Worm (Caenorhabditis elegans) whole organism, L2 larva: ENCODE data around the gene clec-78.
A peak's percentile ranks its signal among the peaks of the same experiment; 100 is the strongest.

ENCODE experiments used
- C34F6.9 ChIP-seq: fragments of 150-350 bp; optimal IDR thresholded peaks from 2 replicates; lab custom pipeline; 2014; ENCODE audit warnings: missing biosample characterization, missing genetic modification characterization
- F13H6.1 ChIP-seq: sonication (generic microtip); optimal IDR thresholded peaks from 2 replicates; lab custom pipeline; 2016; ENCODE audit warnings: missing genetic modification characterization, missing compliant biosample characterization
- Y55F3AM.14 ChIP-seq: fragments of 200-800 bp; sonication (Bioruptor generic); optimal IDR thresholded peaks from 2 replicates; lab custom pipeline; 2018; ENCODE audit warnings: mild to moderate bottlenecking, missing genetic modification characterization, missing compliant biosample characterization
- ZK546.5 ChIP-seq: sonication (generic microtip); optimal IDR thresholded peaks from 2 replicates; lab custom pipeline; 2017; ENCODE audit warnings: missing biosample characterization, missing genetic modification characterization
- alr-1 ChIP-seq: fragments of 150-350 bp; optimal IDR thresholded peaks from 2 replicates; lab custom pipeline; 2014; ENCODE audit warnings: missing biosample characterization, missing genetic modification characterization
- aly-2 ChIP-seq: fragments of 150-350 bp; optimal IDR thresholded peaks from 2 replicates; lab custom pipeline; 2014; ENCODE audit warnings: missing biosample characterization, missing genetic modification characterization
- blmp-1 ChIP-seq: sonication (generic microtip); optimal IDR thresholded peaks from 2 replicates; lab custom pipeline; 2017; ENCODE audit warnings: missing genetic modification characterization, mild to moderate bottlenecking, missing compliant biosample characterization, antibody characterized with exemption, moderate library complexity; ENCODE audit not compliant: insufficient read depth
- ceh-82 ChIP-seq: fragments of 150-350 bp; optimal IDR thresholded peaks from 2 replicates; lab custom pipeline; 2014; ENCODE audit warnings: missing biosample characterization, missing genetic modification characterization
- crh-2 ChIP-seq: sonication (generic microtip); optimal IDR thresholded peaks from 2 replicates; lab custom pipeline; 2017; ENCODE audit warnings: missing biosample characterization, missing genetic modification characterization
- egl-27 ChIP-seq: sonication (generic microtip); optimal IDR thresholded peaks from 3 replicates; lab custom pipeline; 2017; ENCODE audit warnings: missing biosample characterization, missing genetic modification reagents, missing genetic modification characterization
- elt-1 ChIP-seq: fragments of 150-350 bp; optimal IDR thresholded peaks from 2 replicates; lab custom pipeline; 2014; ENCODE audit warnings: missing biosample characterization, missing genetic modification characterization
- elt-3 ChIP-seq: sonication (generic microtip); optimal IDR thresholded peaks from 2 replicates; lab custom pipeline; 2017; ENCODE audit warnings: missing biosample characterization, missing genetic modification characterization
- fos-1 ChIP-seq: fragments of 150-350 bp; optimal IDR thresholded peaks from 2 replicates; lab custom pipeline; 2014; ENCODE audit warnings: missing biosample characterization, missing genetic modification characterization
- gmeb-1 ChIP-seq: fragments of 150-350 bp; optimal IDR thresholded peaks from 2 replicates; lab custom pipeline; 2014; ENCODE audit warnings: missing biosample characterization, missing genetic modification characterization
- lin-13 ChIP-seq: fragments of 150-350 bp; optimal IDR thresholded peaks from 2 replicates; lab custom pipeline; 2014; ENCODE audit warnings: missing biosample characterization, missing genetic modification reagents, missing genetic modification characterization
- lsy-2 ChIP-seq, 2 experiments: fragments of 150-350 bp in 1 of 2; sonication (generic microtip) in 1 of 2; optimal IDR thresholded peaks; 2 replicates each; lab custom pipeline; 2014 to 2017; ENCODE audit warnings: missing biosample characterization in 2 of 2, missing genetic modification characterization in 2 of 2
- mab-5 ChIP-seq: fragments of 150-350 bp; optimal IDR thresholded peaks from 2 replicates; lab custom pipeline; 2014; ENCODE audit warnings: missing biosample characterization, missing genetic modification characterization
- mbf-1 ChIP-seq: sonication (generic microtip); optimal IDR thresholded peaks from 2 replicates; lab custom pipeline; 2017; ENCODE audit warnings: missing biosample characterization, missing genetic modification characterization
- mdl-1 ChIP-seq, 2 experiments: fragments of 150-350 bp in 1 of 2; sonication (generic microtip) in 1 of 2; optimal IDR thresholded peaks; 2 replicates each; lab custom pipeline; 2017; ENCODE audit warnings: missing biosample characterization in 2 of 2, missing genetic modification characterization in 2 of 2
- nhr-11 ChIP-seq: fragments of 150-350 bp; optimal IDR thresholded peaks from 2 replicates; lab custom pipeline; 2014; ENCODE audit warnings: missing biosample characterization, missing genetic modification characterization
- nhr-129 ChIP-seq: fragments of 150-350 bp; optimal IDR thresholded peaks from 2 replicates; lab custom pipeline; 2014; ENCODE audit warnings: missing biosample characterization, missing genetic modification characterization
- nhr-21 ChIP-seq: fragments of 150-350 bp; optimal IDR thresholded peaks from 2 replicates; lab custom pipeline; 2014; ENCODE audit warnings: missing biosample characterization, missing genetic modification characterization
- nhr-23 ChIP-seq: fragments of 150-350 bp; optimal IDR thresholded peaks from 2 replicates; lab custom pipeline; 2014; ENCODE audit warnings: missing biosample characterization, missing genetic modification reagents, missing genetic modification characterization
- nhr-25 ChIP-seq: fragments of 150-350 bp; sonication (generic microtip); optimal IDR thresholded peaks from 3 replicates; lab custom pipeline; 2014; ENCODE audit warnings: missing biosample characterization, missing genetic modification characterization
- sem-4 ChIP-seq: fragments of 150-350 bp; optimal IDR thresholded peaks from 2 replicates; lab custom pipeline; 2014; ENCODE audit warnings: missing biosample characterization, missing genetic modification reagents, missing genetic modification characterization
- skn-1 ChIP-seq: sonication (generic microtip); optimal IDR thresholded peaks from 2 replicates; lab custom pipeline; 2017; ENCODE audit warnings: missing biosample characterization, missing genetic modification characterization
- sma-3 ChIP-seq: sonication (generic microtip); optimal IDR thresholded peaks from 2 replicates; lab custom pipeline; 2016; ENCODE audit warnings: missing genetic modification reagents, missing genetic modification characterization, missing compliant biosample characterization
- sma-9 ChIP-seq, 2 experiments: fragments of 150-350 bp in 1 of 2; sonication (generic microtip) in 1 of 2; optimal IDR thresholded peaks; 2 replicates each; lab custom pipeline; 2014 to 2016; ENCODE audit warnings: missing genetic modification characterization in 2 of 2, mild to moderate bottlenecking in 1 of 2, missing biosample characterization in 1 of 2, missing compliant biosample characterization in 1 of 2, missing genetic modification reagents in 1 of 2, moderate library complexity in 1 of 2
- snpc-4 ChIP-seq: fragments of 150-350 bp; optimal IDR thresholded peaks from 2 replicates; lab custom pipeline; 2014; ENCODE audit warnings: missing biosample characterization, missing genetic modification characterization
- unc-39 ChIP-seq: fragments of 150-350 bp; optimal IDR thresholded peaks from 2 replicates; lab custom pipeline; 2014; ENCODE audit warnings: missing biosample characterization, missing genetic modification characterization
- zag-1 ChIP-seq: fragments of 150-350 bp; optimal IDR thresholded peaks from 2 replicates; lab custom pipeline; 2014; ENCODE audit warnings: missing biosample characterization, missing genetic modification characterization
- ztf-1 ChIP-seq: fragments of 200-800 bp; sonication (Bioruptor generic); conservative IDR thresholded peaks from 2 replicates; pipeline ENCODE4 v1.3.6; 2022; ENCODE audit warnings: missing genetic modification characterization, missing compliant biosample characterization
- ztf-11 ChIP-seq: sonication (generic microtip); optimal IDR thresholded peaks from 2 replicates; lab custom pipeline; 2017; ENCODE audit warnings: missing biosample characterization, missing genetic modification characterization

The clec-78 gene

DNA sequence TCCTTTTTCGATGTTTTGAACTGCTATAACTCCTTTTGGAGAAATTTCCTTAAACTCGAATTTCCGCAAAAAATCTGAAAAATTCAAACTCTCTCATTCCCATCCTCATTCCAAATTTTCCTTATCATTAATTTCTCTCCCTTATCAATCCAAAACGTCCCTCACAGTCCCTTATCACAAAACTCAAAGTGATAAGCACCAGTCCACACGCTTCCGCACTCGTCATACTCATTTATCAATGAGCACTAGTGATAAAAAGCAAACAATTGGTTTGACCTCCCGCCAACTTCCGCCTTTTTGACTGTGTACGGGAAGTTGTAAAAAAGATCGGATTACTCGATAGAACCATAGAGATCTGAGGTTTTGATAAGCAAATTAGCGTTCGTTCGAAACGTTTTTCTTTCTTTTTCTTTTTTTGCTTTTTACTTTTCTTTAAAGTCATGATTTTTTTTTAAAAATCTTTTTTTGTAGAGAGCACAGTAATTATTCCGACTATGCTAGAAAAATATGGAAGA, at the start of gene clec-78:
clec-78 (plus strand) TSS at position 465 of the 515 bp plus-strand sequence.
- TF ChIP-seq nhr-11 (tag; lab: Kevin White, UChicago) (no peak), skn-1 (tag; lab: Kevin White, UChicago) (no peak), elt-3 (no peak), gmeb-1 (tag; lab: Kevin White, UChicago) (peak; percentile 62), egl-27 (peak; percentile 45), sma-9 (GFP tag; optimal IDR thresholded peaks at IDR 0.05; lab: Kevin White, UChicago) (peak; percentile 65), sma-9 (tag; optimal IDR thresholded peaks at IDR 0.05; lab: Kevin White, UChicago) (no peak), Y55F3AM.14 (GFP tag; lab: Kevin White, UChicago) (no peak), nhr-129 (tag; lab: Kevin White, UChicago) (no peak), fos-1 (tag; lab: Kevin White, UChicago) (peak; percentile 100)
- TF ChIP-seq, all 48 proteins: peak for 4

DNA sequence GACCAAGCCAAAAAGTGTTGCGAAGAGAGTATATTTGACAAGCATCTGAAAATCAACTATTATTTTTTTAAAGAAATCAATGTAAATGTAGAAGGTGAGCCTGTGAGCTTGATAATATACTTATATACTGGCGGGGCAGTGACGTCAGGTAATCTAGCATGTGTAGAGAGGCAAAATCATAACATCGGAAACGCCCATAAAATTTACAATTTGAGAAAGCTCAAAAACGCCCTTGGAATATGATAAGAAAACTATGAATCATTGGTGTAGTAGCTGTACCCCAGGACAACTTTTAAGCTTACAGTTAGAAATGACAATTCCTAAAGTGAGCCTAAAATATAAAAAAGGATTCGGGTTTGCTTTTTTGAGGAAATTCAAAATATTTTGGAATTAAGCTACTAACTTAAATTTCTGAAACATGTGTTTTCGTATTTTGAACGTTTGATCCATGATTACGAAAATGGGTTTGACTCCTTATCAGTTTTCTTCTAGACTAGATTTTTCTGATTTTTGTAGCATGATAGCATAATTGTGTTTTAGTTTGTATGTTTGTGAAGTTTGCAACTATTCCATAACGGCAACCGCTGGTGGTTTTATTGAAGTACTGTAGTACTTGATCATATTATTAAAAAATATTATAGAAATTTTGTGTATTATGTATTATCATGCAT, 47.1 kb upstream of the clec-78 start, which contains the start of gene clec-174:
clec-174 (minus strand) TSS at position 51 of the 671 bp plus-strand sequence.
- TF ChIP-seq sma-3 (GFP tag; lab: Kevin White, UChicago) (no peak), egl-27 (no peak), mab-5 (tag; lab: Kevin White, UChicago) (no peak), nhr-25 (no peak), zag-1 (tag; lab: Kevin White, UChicago) (no peak), blmp-1 (no peak), lsy-2 (tag; optimal IDR thresholded peaks at IDR 0.05; lab: Kevin White, UChicago) (no peak), elt-3 (no peak), skn-1 (tag; lab: Kevin White, UChicago) (no peak), fos-1 (tag; lab: Kevin White, UChicago) (no peak), nhr-23 (tag; lab: Kevin White, UChicago) (no peak)
- TF ChIP-seq, all 48 proteins: peak for 0

DNA sequence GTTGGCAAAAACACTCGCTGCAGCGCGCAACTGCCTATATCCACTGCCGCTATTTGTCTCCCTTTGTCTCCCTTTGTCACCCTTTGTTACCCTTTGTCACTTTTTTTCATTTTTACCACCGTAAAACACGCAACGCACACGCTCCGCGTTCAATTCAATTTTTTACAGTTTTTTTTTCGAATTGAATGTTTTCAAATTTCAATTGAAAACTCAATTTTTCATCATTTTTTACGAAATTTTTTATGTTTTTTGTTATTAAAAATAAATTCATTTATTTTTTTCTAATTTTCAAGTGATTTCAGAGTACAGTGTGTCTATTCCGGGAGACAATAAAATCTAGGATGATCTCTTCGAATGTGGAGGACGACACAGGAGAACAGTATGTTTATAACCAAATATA, 45.9 kb upstream of the clec-78 start, which contains the start of gene Y46C8AL.11:
Y46C8AL.11 (plus strand) TSS at position 301 of the 400 bp plus-strand sequence.
- TF ChIP-seq lsy-2 (tag; optimal IDR thresholded peaks at IDR 0.05; lab: Kevin White, UChicago), result no peak
- no peak for TF ChIP-seq mdl-1 (tag; optimal IDR thresholded peaks at IDR 0.05; lab: Kevin White, UChicago)
- TF ChIP-seq elt-1, result no peak
- no peak for TF ChIP-seq nhr-21
- no peak for TF ChIP-seq nhr-11 (tag; lab: Kevin White, UChicago)
- TF ChIP-seq ztf-11 (tag; lab: Kevin White, UChicago), result no peak
- TF ChIP-seq ceh-82, result no peak
- TF ChIP-seq Y55F3AM.14 (GFP tag; lab: Kevin White, UChicago), result no peak
- TF ChIP-seq unc-39, result no peak
- no peak for TF ChIP-seq blmp-1
- TF ChIP-seq snpc-4 (tag; lab: Kevin White, UChicago), result no peak
- no peak for TF ChIP-seq lin-13 (GFP tag; lab: Kevin White, UChicago)
- no peak for TF ChIP-seq alr-1 (tag; lab: Kevin White, UChicago)
- TF ChIP-seq sma-3 (GFP tag; lab: Kevin White, UChicago), result no peak
- TF ChIP-seq nhr-25, result no peak
- no peak for TF ChIP-seq egl-27
- no peak for TF ChIP-seq F13H6.1
- TF ChIP-seq aly-2 (tag; lab: Kevin White, UChicago), result no peak
- no peak for TF ChIP-seq gmeb-1 (tag; lab: Kevin White, UChicago)

DNA sequence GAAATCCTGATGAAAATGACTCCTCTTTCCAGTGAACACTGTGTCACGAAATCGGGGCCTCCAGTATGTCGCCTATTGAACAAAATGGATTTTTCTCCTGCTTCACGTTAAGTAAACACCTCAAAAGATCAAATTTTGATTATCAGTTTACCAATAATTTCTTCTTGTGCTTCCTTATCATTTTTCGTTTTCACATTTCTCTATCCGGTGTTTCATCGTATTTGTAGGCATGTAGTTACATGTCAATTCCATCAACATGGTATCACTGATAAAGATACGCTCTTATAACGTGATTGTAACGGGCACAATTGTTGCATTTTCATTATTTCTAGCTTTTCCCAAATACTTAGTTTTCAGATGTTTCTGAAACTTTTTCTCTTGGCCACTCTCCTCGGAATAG, 44.4 kb upstream of the clec-78 start, which contains the start of gene clec-72:
clec-72 (plus strand) TSS at position 358 of the 400 bp plus-strand sequence.
- peak; percentile 5 for TF ChIP-seq gmeb-1 (tag; lab: Kevin White, UChicago)
- TF ChIP-seq sma-9 (GFP tag; optimal IDR thresholded peaks at IDR 0.05; lab: Kevin White, UChicago), result peak; percentile 50
- TF ChIP-seq sma-9 (tag; optimal IDR thresholded peaks at IDR 0.05; lab: Kevin White, UChicago), result no peak
- no peak for TF ChIP-seq C34F6.9
- no peak for TF ChIP-seq mab-5 (tag; lab: Kevin White, UChicago)
- TF ChIP-seq fos-1 (tag; lab: Kevin White, UChicago), result peak; percentile 98
- peak; percentile 11 for TF ChIP-seq skn-1 (tag; lab: Kevin White, UChicago)
- TF ChIP-seq crh-2 (tag; lab: Kevin White, UChicago), result peak; percentile 18

DNA sequence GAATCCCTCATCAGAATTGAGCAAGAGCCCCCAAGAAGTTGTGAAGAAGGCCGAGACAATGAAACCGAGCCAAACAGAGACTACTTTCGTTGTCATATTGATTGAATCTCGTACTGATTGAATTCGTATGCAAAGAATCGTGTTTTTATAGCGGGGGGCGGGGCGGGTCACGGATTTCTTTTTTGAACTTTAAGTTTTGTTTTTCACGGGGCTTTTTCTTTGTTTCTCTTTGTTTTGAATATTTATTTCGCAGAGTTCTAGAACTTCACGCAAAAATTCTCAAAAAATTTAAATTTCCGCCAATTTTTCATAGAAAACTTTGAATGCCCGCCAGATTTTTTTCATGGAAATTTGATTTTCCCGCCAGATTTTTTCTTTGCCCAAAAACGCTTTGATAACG, 32.8 kb upstream of the clec-78 start, which contains the start of gene clec-73:
clec-73 (minus strand) TSS at position 101 of the 400 bp plus-strand sequence.
- TF ChIP-seq C34F6.9, result no peak
- TF ChIP-seq gmeb-1 (tag; lab: Kevin White, UChicago), result no peak
- no peak for TF ChIP-seq skn-1 (tag; lab: Kevin White, UChicago)
- no peak for TF ChIP-seq mbf-1 (tag; lab: Kevin White, UChicago)
- TF ChIP-seq snpc-4 (tag; lab: Kevin White, UChicago), result no peak
- no peak for TF ChIP-seq lsy-2 (tag; optimal IDR thresholded peaks at IDR 0.05; lab: Kevin White, UChicago)
- TF ChIP-seq nhr-21, result no peak
- no peak for TF ChIP-seq F13H6.1
- TF ChIP-seq mab-5 (tag; lab: Kevin White, UChicago), result no peak
- no peak for TF ChIP-seq mdl-1 (tag; optimal IDR thresholded peaks at IDR 0.05; lab: Kevin White, UChicago)
- no peak for TF ChIP-seq ztf-1 (GFP tag; lab: Robert Waterston, UW)
- TF ChIP-seq crh-2 (tag; lab: Kevin White, UChicago), result no peak
- no peak for TF ChIP-seq ZK546.5 (tag; lab: Kevin White, UChicago)
- TF ChIP-seq sem-4, result no peak
